Worm (Caenorhabditis elegans) whole organism, midembryonic: ENCODE results near the gene C01F1.6.

Source experiments
- T22C8.4 ChIP-seq: fragments of 200-800 bp; sonication (Bioruptor generic); IDR thresholded peaks from 2 replicates; pipeline ENCODE4 v1.3.6; 2022; ENCODE audit warnings: missing genetic modification characterization, missing compliant biosample characterization
- cog-1 ChIP-seq: sonication (generic microtip); optimal IDR thresholded peaks from 2 replicates; lab custom pipeline; 2016; ENCODE audit warnings: missing genetic modification characterization, missing compliant biosample characterization
- ztf-23 ChIP-seq: fragments of 200-800 bp; sonication (Bioruptor generic); IDR thresholded peaks from 2 replicates; pipeline ENCODE4 v1.3.6; 2022; ENCODE audit warnings: missing genetic modification reagents, missing genetic modification characterization, missing compliant biosample characterization
- ztf-29 ChIP-seq: fragments of 200-800 bp; sonication (Bioruptor generic); IDR thresholded peaks from 2 replicates; pipeline ENCODE4 v1.3.6; 2022; ENCODE audit warnings: missing genetic modification reagents, missing genetic modification characterization, missing compliant biosample characterization

DNA sequence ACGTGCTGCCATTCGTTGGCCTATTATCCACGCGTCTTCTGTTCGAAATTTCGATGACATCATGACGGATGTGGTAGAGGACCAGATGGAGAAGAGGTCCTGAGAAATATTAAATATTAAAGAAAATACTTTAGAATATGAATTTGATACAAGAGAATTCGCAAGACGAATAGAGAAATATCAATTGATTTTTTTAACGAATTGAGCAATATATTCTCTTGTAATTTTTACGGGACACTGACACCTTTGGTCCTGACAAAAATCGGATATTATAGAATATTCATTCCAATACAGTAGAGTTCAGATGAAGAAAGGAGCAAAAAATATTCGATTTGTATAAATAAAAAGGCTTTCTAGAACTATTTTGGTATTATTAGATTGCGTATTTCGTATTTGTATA is at the start of gene C01F1.6:
- TF ChIP-seq ztf-23 (GFP tag; lab: Robert Waterston, UW) (no peak), cog-1 (tag; lab: Kevin White, UChicago) (no peak), T22C8.4 (GFP tag; lab: Robert Waterston, UW) (no peak), ztf-29 (GFP tag; lab: Robert Waterston, UW) (no peak)
